Worm (Caenorhabditis elegans): ENCODE data around the gene ZK666.14.

DNA sequence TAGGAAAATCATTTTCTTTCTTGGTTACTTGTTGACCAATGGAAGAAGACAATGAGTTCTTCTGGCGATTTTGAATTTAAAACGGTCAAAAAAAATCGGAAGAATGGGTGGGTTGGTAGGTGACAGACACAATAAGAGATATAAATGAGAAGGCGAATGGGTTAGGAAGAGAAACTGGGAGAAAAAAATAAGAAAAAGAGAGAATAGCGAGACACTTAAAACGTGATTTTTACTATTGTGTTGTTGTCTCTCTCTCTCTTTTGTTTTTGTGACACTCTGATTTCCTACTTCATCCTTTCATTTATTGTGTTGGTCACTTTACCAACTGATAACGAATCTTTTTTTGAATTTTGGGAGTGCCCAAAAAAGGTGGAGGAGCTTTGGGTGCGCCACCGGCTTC lies 21.8 kb downstream of the ZK666.14 start:
- no peak for TF ChIP-seq fkh-10 (GFP tag; optimal IDR thresholded peaks at IDR 0.05)
- TF ChIP-seq nfya-1 (tag; optimal IDR thresholded peaks at IDR 0.05): no peak
- TF ChIP-seq pha-4 (tag; optimal IDR thresholded peaks at IDR 0.05): no peak
- no peak for TF ChIP-seq ets-4 (tag; optimal IDR thresholded peaks at IDR 0.05)
- TF ChIP-seq lin-11 (tag; optimal IDR thresholded peaks at IDR 0.05): no peak

All from whole organism, late embryonic.